Worm (Caenorhabditis elegans): Measurements from ENCODE around the gene map-1.

map-1 gene

ce11 chrIV:3652784-3653383 lies 33.8 kb downstream of the map-1 start:
- TF ChIP-seq dao-5 (tag; optimal IDR thresholded peaks at IDR 0.05) (no peak), W03F9.2 (tag; optimal IDR thresholded peaks at IDR 0.05) (no peak), him-1 (tag; optimal IDR thresholded peaks at IDR 0.05) (no peak)

- TF ChIP-seq W03F9.2 (tag; optimal IDR thresholded peaks at IDR 0.05) (no peak), him-1 (tag; optimal IDR thresholded peaks at IDR 0.05) (no peak), dao-5 (tag; optimal IDR thresholded peaks at IDR 0.05) (no peak)
Measured at ce11 chrIV:3652223-3652622, 34.4 kb downstream of the map-1 start.

- TF ChIP-seq dao-5 (tag; optimal IDR thresholded peaks at IDR 0.05): no peak
- no peak for TF ChIP-seq him-1 (tag; optimal IDR thresholded peaks at IDR 0.05)
- no peak for TF ChIP-seq W03F9.2 (tag; optimal IDR thresholded peaks at IDR 0.05)
Measured at ce11 chrIV:3648634-3649240, 37.9 kb downstream of the map-1 start, which contains the start of gene CC8.2. TSS of gene CC8.2 (minus strand) at chrIV:3648684.

ce11 chrIV:3647551-3647950 lies 39.1 kb downstream of the map-1 start:
- TF ChIP-seq W03F9.2 (tag; optimal IDR thresholded peaks at IDR 0.05) (no peak), dao-5 (tag; optimal IDR thresholded peaks at IDR 0.05) (no peak), him-1 (tag; optimal IDR thresholded peaks at IDR 0.05) (no peak)

- no peak for TF ChIP-seq W03F9.2 (tag; optimal IDR thresholded peaks at IDR 0.05)
- no peak for TF ChIP-seq him-1 (tag; optimal IDR thresholded peaks at IDR 0.05)
- TF ChIP-seq dao-5 (tag; optimal IDR thresholded peaks at IDR 0.05): no peak
Measured at ce11 chrIV:3646338-3647154, 40.1 kb downstream of the map-1 start.

- TF ChIP-seq dao-5 (tag; optimal IDR thresholded peaks at IDR 0.05) (no peak), him-1 (tag; optimal IDR thresholded peaks at IDR 0.05) (no peak), W03F9.2 (tag; optimal IDR thresholded peaks at IDR 0.05) (no peak)
Measured at ce11 chrIV:3645487-3645886, 41.2 kb downstream of the map-1 start.

- TF ChIP-seq dao-5 (tag; optimal IDR thresholded peaks at IDR 0.05) (no peak), W03F9.2 (tag; optimal IDR thresholded peaks at IDR 0.05) (no peak), him-1 (tag; optimal IDR thresholded peaks at IDR 0.05) (no peak)
Measured at ce11 chrIV:3644863-3645378, 41.7 kb downstream of the map-1 start.

ce11 chrIV:3642189-3642588 lies 44.5 kb downstream of the map-1 start, which contains the start of gene CC8.3:
TSS of gene CC8.3 (minus strand) at chrIV:3642289.
- TF ChIP-seq him-1 (tag; optimal IDR thresholded peaks at IDR 0.05): no peak

- no peak for TF ChIP-seq dao-5 (tag; optimal IDR thresholded peaks at IDR 0.05)
Measured at ce11 chrIV:3638250-3638926, 48.3 kb downstream of the map-1 start.

ce11 chrIV:3636528-3637129 lies 50.0 kb downstream of the map-1 start, which contains the start of gene madf-9:
TSS of gene madf-9 (plus strand) at chrIV:3637079.
- TF ChIP-seq W03F9.2 (tag; optimal IDR thresholded peaks at IDR 0.05) (no peak), him-1 (tag; optimal IDR thresholded peaks at IDR 0.05) (peak; percentile 18), dao-5 (tag; optimal IDR thresholded peaks at IDR 0.05) (peak; percentile 70)

Measured in whole organism, L4/young adult.